Worm (Caenorhabditis elegans) whole organism, young adult: ENCODE measurements around the gene ric-8.

ENCODE experiments used
- Y53G8AR.9 ChIP-seq: fragments of 200-800 bp; sonication (Bioruptor generic); conservative IDR thresholded peaks from 2 replicates; pipeline ENCODE4 v1.3.6; 2022; ENCODE audit warnings: missing genetic modification reagents, missing genetic modification characterization, missing compliant biosample characterization
- ama-1 ChIP-seq, 3 experiments: fragments of 150-350 bp in 1 of 3; sonication (generic microtip) in 2 of 3; optimal IDR thresholded peaks; 2 replicates each; lab custom pipeline; 2014 to 2018; ENCODE audit warnings: missing biosample characterization in 2 of 3, missing genetic modification characterization in 2 of 3, missing genetic modification reagents in 2 of 3
- him-1 ChIP-seq: sonication (generic microtip); optimal IDR thresholded peaks from 2 replicates; lab custom pipeline; 2016; ENCODE audit warnings: missing genotype, missing genetic modification reagents, missing genetic modification characterization, missing compliant biosample characterization
- mes-4 ChIP-seq: sonication (generic microtip); optimal IDR thresholded peaks from 2 replicates; lab custom pipeline; 2016; ENCODE audit warnings: missing genotype, missing genetic modification characterization, missing compliant biosample characterization
- nfya-1 ChIP-seq: sonication (generic microtip); optimal IDR thresholded peaks from 2 replicates; lab custom pipeline; 2017; ENCODE audit warnings: antibody characterized with exemption, missing compliant biosample characterization, missing genetic modification characterization, borderline replicate concordance; ENCODE audit not compliant: insufficient read depth
- nhr-120 ChIP-seq: fragments of 200-800 bp; sonication (Bioruptor generic); IDR thresholded peaks from 2 replicates; pipeline ENCODE4 v1.3.6; 2022; ENCODE audit warnings: missing genetic modification characterization, missing compliant biosample characterization
- nhr-27 ChIP-seq: fragments of 200-800 bp; sonication (Bioruptor generic); optimal IDR thresholded peaks from 2 replicates; lab custom pipeline; 2018; ENCODE audit warnings: mild to moderate bottlenecking, missing genetic modification characterization, moderate library complexity, missing compliant biosample characterization
- snpc-1.1 ChIP-seq: sonication (generic microtip); optimal IDR thresholded peaks from 2 replicates; lab custom pipeline; 2017; ENCODE audit warnings: missing genetic modification characterization, mild to moderate bottlenecking, missing compliant biosample characterization, antibody characterized with exemption, moderate library complexity, missing genotype, missing genetic modification reagents; ENCODE audit not compliant: insufficient read depth
- snpc-4 ChIP-seq, 5 experiments: fragments of 150-350 bp in 1 of 5; sonication (generic microtip) in 4 of 5; optimal IDR thresholded peaks; 2 replicates each; lab custom pipeline; 2014 to 2018; ENCODE audit warnings: missing genetic modification characterization in 5 of 5, missing biosample characterization in 3 of 5, antibody characterized with exemption in 2 of 5, mild to moderate bottlenecking in 2 of 5, missing compliant biosample characterization in 2 of 5, missing genotype in 2 of 5, moderate library complexity in 2 of 5, missing genetic modification reagents in 1 of 5
- unc-130 ChIP-seq: sonication (generic microtip); optimal IDR thresholded peaks from 2 replicates; lab custom pipeline; 2016; ENCODE audit warnings: missing genetic modification reagents, missing genetic modification characterization, missing compliant biosample characterization
- unc-62 ChIP-seq: fragments of 150-350 bp; optimal IDR thresholded peaks from 2 replicates; lab custom pipeline; 2014; ENCODE audit warnings: missing biosample characterization, missing genetic modification reagents, missing genetic modification characterization

DNA sequence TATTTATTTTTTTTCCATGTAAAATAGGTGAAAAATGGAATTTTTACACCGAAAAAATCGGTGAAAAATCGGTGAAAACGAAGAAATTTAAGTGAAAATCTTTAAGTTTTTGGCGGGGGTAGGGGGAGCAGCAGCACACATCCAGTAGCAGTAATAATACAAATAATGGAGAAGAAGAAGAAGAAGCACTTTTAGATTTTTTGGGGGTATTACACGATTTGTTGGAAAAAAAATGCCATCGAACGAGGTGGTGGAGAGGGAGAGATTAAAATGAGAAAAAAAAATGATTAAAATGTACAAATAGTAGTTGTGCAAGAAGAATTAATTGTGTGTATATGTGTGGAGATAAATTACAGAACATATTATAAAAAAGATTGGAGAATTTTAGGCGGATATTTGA lies 35.4 kb downstream of the ric-8 start:
- no peak for TF ChIP-seq ama-1 (optimal IDR thresholded peaks at IDR 0.05; lab: Kevin White, UChicago)
- TF ChIP-seq ama-1 (GFP tag; optimal IDR thresholded peaks at IDR 0.05; lab: Kevin White, UChicago): no peak
- TF ChIP-seq nfya-1 (tag; lab: Kevin White, UChicago): no peak
- TF ChIP-seq unc-130 (GFP tag; lab: Kevin White, UChicago): no peak
- no peak; the same call in 1 of the 2 replicates for TF ChIP-seq Y53G8AR.9 (GFP tag; lab: Robert Waterston, UW)
- no peak for TF ChIP-seq snpc-4 (GFP tag; optimal IDR thresholded peaks at IDR 0.05; lab: Kevin White, UChicago)
- no peak for TF ChIP-seq snpc-4 (tag; optimal IDR thresholded peaks at IDR 0.05; lab: Kevin White, UChicago)
- peak; percentile 74 for TF ChIP-seq him-1 (tag; lab: Kevin White, UChicago)
- TF ChIP-seq mes-4 (tag; lab: Kevin White, UChicago): no peak
- TF ChIP-seq snpc-1.1: no peak
- TF ChIP-seq nhr-27 (tag; lab: Kevin White, UChicago): no peak
- no peak for TF ChIP-seq unc-62 (GFP tag; lab: Kevin White, UChicago)
- no peak for TF ChIP-seq nhr-120 (GFP tag; lab: Robert Waterston, UW)
